Worm (Caenorhabditis elegans) whole organism, early embryonic: ENCODE results near the gene B0416.4.

ENCODE experiments used
- B0310.2 ChIP-seq: sonication (generic microtip); optimal IDR thresholded peaks from 2 replicates; lab custom pipeline; 2016; ENCODE audit warnings: mild to moderate bottlenecking, missing genetic modification characterization, missing compliant biosample characterization
- F13C5.2 ChIP-seq: sonication (generic microtip); optimal IDR thresholded peaks from 2 replicates; lab custom pipeline; 2017; ENCODE audit warnings: mild to moderate bottlenecking, missing genetic modification characterization, inconsistent platforms, missing compliant biosample characterization
- aly-1 ChIP-seq: sonication (generic microtip); optimal IDR thresholded peaks from 2 replicates; lab custom pipeline; 2016; ENCODE audit warnings: missing genetic modification characterization, missing compliant biosample characterization
- ama-1 ChIP-seq: fragments of 150-350 bp; optimal IDR thresholded peaks from 2 replicates; lab custom pipeline; 2014
- ceh-13 ChIP-seq: fragments of 200-800 bp; sonication (Bioruptor generic); optimal IDR thresholded peaks from 2 replicates; lab custom pipeline; 2018; ENCODE audit warnings: mild to moderate bottlenecking, missing genetic modification characterization, missing compliant biosample characterization
- ceh-36 ChIP-seq: sonication (generic microtip); optimal IDR thresholded peaks from 2 replicates; lab custom pipeline; 2016; ENCODE audit warnings: missing genetic modification characterization, inconsistent platforms, missing compliant biosample characterization
- ets-7 ChIP-seq: sonication (generic microtip); optimal IDR thresholded peaks from 2 replicates; lab custom pipeline; 2016; ENCODE audit warnings: missing genotype, missing genetic modification characterization, missing compliant biosample characterization
- flt-1 ChIP-seq: fragments of 200-800 bp; sonication (Bioruptor generic); IDR thresholded peaks from 2 replicates; pipeline ENCODE4 v1.3.6; 2022; ENCODE audit warnings: missing genetic modification characterization, missing compliant biosample characterization
- hmbx-1 ChIP-seq: sonication (generic microtip); optimal IDR thresholded peaks from 2 replicates; lab custom pipeline; 2016; ENCODE audit warnings: mild to moderate bottlenecking, missing genetic modification characterization, missing compliant biosample characterization
- hmg-4 ChIP-seq: fragments of 200-800 bp; sonication (Bioruptor generic); optimal IDR thresholded peaks from 2 replicates; lab custom pipeline; 2018; ENCODE audit warnings: mild to moderate bottlenecking, missing genetic modification characterization, missing compliant biosample characterization
- hnd-1 ChIP-seq: sonication (generic microtip); optimal IDR thresholded peaks from 2 replicates; lab custom pipeline; 2016; ENCODE audit warnings: missing genetic modification characterization, missing compliant biosample characterization
- pes-1 ChIP-seq: fragments of 200-800 bp; sonication (Bioruptor generic); IDR thresholded peaks from 2 replicates; pipeline ENCODE4 v1.3.6; 2022; ENCODE audit warnings: missing genetic modification reagents, missing genetic modification characterization, missing compliant biosample characterization
- scrt-1 ChIP-seq: fragments of 200-800 bp; sonication (Bioruptor generic); IDR thresholded peaks from 2 replicates; pipeline ENCODE4 v1.3.6; 2022; ENCODE audit warnings: missing genetic modification characterization, missing compliant biosample characterization
- sea-1 ChIP-seq: fragments of 200-800 bp; sonication (Bioruptor generic); conservative IDR thresholded peaks from 2 replicates; pipeline ENCODE4 v1.3.6; 2022; ENCODE audit warnings: missing genetic modification characterization, missing compliant biosample characterization
- tbx-11 ChIP-seq: fragments of 200-800 bp; sonication (Bioruptor generic); IDR thresholded peaks from 2 replicates; pipeline ENCODE4 v1.3.6; 2022; ENCODE audit warnings: missing genetic modification characterization, missing compliant biosample characterization
- tbx-37 ChIP-seq: fragments of 200-800 bp; sonication (Bioruptor generic); conservative IDR thresholded peaks from 2 replicates; pipeline ENCODE4 v1.3.6; 2022; ENCODE audit warnings: missing genetic modification reagents, missing genetic modification characterization, missing compliant biosample characterization
- tra-4 ChIP-seq: sonication (generic microtip); optimal IDR thresholded peaks from 2 replicates; lab custom pipeline; 2017; ENCODE audit warnings: missing genetic modification characterization, missing compliant biosample characterization

B0416.4 gene

ce11 chrX:9242123-9242522, 36.6 kb upstream of the B0416.4 start, which contains the start of gene lgc-4:
Gene lgc-4, minus strand, starts transcription at chrX:9242223.
- no peak for TF ChIP-seq hnd-1 (tag; lab: Kevin White, UChicago)
- TF ChIP-seq ceh-36 = no peak
- TF ChIP-seq scrt-1 (GFP tag; lab: Robert Waterston, UW) = no peak
- TF ChIP-seq aly-1 (tag; lab: Kevin White, UChicago) = no peak
- no peak for TF ChIP-seq pes-1 (GFP tag; lab: Robert Waterston, UW)
- no peak for TF ChIP-seq F13C5.2 (tag; lab: Kevin White, UChicago)
- no peak for TF ChIP-seq flt-1 (GFP tag; lab: Robert Waterston, UW)
- TF ChIP-seq ama-1 = no peak
- TF ChIP-seq ets-7 (tag; lab: Kevin White, UChicago) = no peak
- TF ChIP-seq hmbx-1 (tag; lab: Kevin White, UChicago) = no peak
- no peak for TF ChIP-seq B0310.2
- no peak for TF ChIP-seq sea-1
- TF ChIP-seq tra-4 (tag; lab: Kevin White, UChicago) = no peak
- no peak for TF ChIP-seq ceh-13 (GFP tag; lab: Kevin White, UChicago)
- TF ChIP-seq tbx-37 = no peak
- no peak for TF ChIP-seq tbx-11 (GFP tag; lab: Robert Waterston, UW)
- TF ChIP-seq hmg-4 = no peak

DNA sequence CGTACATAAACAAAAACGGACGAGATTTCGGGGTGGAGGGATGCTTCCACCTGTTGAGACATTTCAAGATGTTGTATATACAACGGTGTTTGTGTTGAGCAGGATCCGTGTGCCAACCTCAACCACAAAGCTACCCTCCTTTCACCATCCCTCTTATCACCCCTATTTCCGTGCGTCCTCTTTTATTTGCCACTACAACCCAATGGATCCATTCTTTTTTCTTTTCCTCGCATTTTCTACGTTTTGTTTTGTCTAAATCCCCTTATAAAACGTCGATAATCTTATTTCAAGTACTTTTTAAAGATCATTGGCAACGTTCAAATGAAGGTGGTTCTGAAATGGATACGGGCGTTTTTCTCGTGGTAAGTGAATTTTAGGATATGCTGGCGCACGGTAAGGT, 35.5 kb upstream of the B0416.4 start, which contains the start of gene gpa-12:
gpa-12 (plus strand) TSS at position 301 of the 400 bp plus-strand sequence.
- no peak for TF ChIP-seq F13C5.2 (tag; lab: Kevin White, UChicago)
- TF ChIP-seq tbx-37 = no peak
- no peak for TF ChIP-seq hmg-4
- TF ChIP-seq scrt-1 (GFP tag; lab: Robert Waterston, UW) = no peak
- TF ChIP-seq tbx-11 (GFP tag; lab: Robert Waterston, UW) = no peak
- TF ChIP-seq ets-7 (tag; lab: Kevin White, UChicago) = no peak
- TF ChIP-seq ama-1 = no peak
- no peak for TF ChIP-seq flt-1 (GFP tag; lab: Robert Waterston, UW)
- TF ChIP-seq aly-1 (tag; lab: Kevin White, UChicago) = no peak
- TF ChIP-seq ceh-36 = no peak
- TF ChIP-seq pes-1 (GFP tag; lab: Robert Waterston, UW) = no peak
- TF ChIP-seq B0310.2 = no peak
- no peak for TF ChIP-seq hmbx-1 (tag; lab: Kevin White, UChicago)
- no peak for TF ChIP-seq ceh-13 (GFP tag; lab: Kevin White, UChicago)
- no peak for TF ChIP-seq tra-4 (tag; lab: Kevin White, UChicago)
- TF ChIP-seq hnd-1 (tag; lab: Kevin White, UChicago) = no peak
- TF ChIP-seq sea-1 = no peak

ce11 chrX:9246625-9247024, 32.1 kb upstream of the B0416.4 start:
- TF ChIP-seq ets-7 (tag; lab: Kevin White, UChicago) (no peak), hmbx-1 (tag; lab: Kevin White, UChicago) (no peak), tbx-11 (GFP tag; lab: Robert Waterston, UW) (no peak), pes-1 (GFP tag; lab: Robert Waterston, UW) (no peak), tbx-37 (no peak), scrt-1 (GFP tag; lab: Robert Waterston, UW) (no peak), hmg-4 (no peak), tra-4 (tag; lab: Kevin White, UChicago) (no peak), F13C5.2 (tag; lab: Kevin White, UChicago) (no peak), ceh-36 (no peak), hnd-1 (tag; lab: Kevin White, UChicago) (no peak), sea-1 (no peak)

DNA sequence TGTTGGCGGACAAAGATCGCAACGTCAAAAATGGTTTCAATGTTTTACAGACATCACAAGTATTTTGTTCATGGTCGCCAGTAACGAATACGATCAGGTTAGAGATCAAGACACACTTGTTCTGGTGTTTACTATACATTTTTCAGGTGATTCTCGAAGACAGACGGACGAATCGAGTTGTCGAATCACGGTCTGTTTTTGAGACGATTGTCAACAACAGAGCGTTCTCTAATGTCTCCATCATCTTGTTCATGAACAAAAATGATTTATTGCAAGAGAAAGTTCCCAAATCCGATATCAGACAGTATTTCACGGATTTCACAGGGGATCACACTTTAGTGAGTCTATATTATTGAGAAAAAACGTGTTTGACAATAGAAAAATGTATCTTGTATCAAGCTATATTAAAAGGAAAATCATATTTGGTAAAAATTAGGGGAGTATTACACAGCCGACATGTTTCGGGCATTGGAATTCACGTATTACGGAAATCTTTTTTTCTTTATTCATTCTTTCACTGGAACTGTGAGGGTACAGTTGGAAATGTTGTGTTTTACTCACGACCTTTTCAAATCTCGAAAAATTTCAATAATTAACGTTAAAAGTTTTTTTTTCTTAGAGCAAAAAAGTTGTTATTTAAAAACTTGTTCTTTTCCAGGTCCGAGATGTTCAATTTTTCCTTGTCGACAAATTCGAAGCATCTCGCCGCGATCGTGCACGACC, 30.5 kb upstream of the B0416.4 start:
- TF ChIP-seq ets-7 (tag; lab: Kevin White, UChicago) = no peak
- TF ChIP-seq B0310.2 = no peak
- TF ChIP-seq hmg-4 = no peak
- no peak for TF ChIP-seq tra-4 (tag; lab: Kevin White, UChicago)
- TF ChIP-seq ceh-13 (GFP tag; lab: Kevin White, UChicago) = no peak
- TF ChIP-seq sea-1 = no peak
- no peak for TF ChIP-seq tbx-11 (GFP tag; lab: Robert Waterston, UW)

ce11 chrX:9251488-9251887, 27.3 kb upstream of the B0416.4 start, which contains the start of gene pes-8:
Gene pes-8, plus strand, starts transcription at chrX:9251788.
- TF ChIP-seq tbx-11 (GFP tag; lab: Robert Waterston, UW) = no peak
- no peak for TF ChIP-seq B0310.2
- TF ChIP-seq F13C5.2 (tag; lab: Kevin White, UChicago) = no peak
- TF ChIP-seq hmbx-1 (tag; lab: Kevin White, UChicago) = no peak
- TF ChIP-seq ama-1 = no peak
- TF ChIP-seq hmg-4 = no peak
- TF ChIP-seq sea-1 = no peak
- no peak for TF ChIP-seq pes-1 (GFP tag; lab: Robert Waterston, UW)
- TF ChIP-seq flt-1 (GFP tag; lab: Robert Waterston, UW) = no peak
- no peak for TF ChIP-seq aly-1 (tag; lab: Kevin White, UChicago)
- no peak for TF ChIP-seq hnd-1 (tag; lab: Kevin White, UChicago)
- TF ChIP-seq scrt-1 (GFP tag; lab: Robert Waterston, UW) = no peak
- TF ChIP-seq ceh-36 = no peak
- no peak for TF ChIP-seq ceh-13 (GFP tag; lab: Kevin White, UChicago)
- no peak for TF ChIP-seq tra-4 (tag; lab: Kevin White, UChicago)
- no peak for TF ChIP-seq ets-7 (tag; lab: Kevin White, UChicago)
- TF ChIP-seq tbx-37 = no peak

- TF ChIP-seq aly-1 (tag; lab: Kevin White, UChicago) (no peak), hmg-4 (no peak), ama-1 (no peak), B0310.2 (no peak), tbx-37 (no peak), flt-1 (GFP tag; lab: Robert Waterston, UW) (no peak)
These were observed 22.8 kb upstream of the B0416.4 start for ce11 chrX:9255993-9256392.

ce11 chrX:9259552-9259951, 19.2 kb upstream of the B0416.4 start, which contains the start of gene F18G5.1:
Gene F18G5.1, plus strand, starts transcription at chrX:9259852.
- no peak for TF ChIP-seq F13C5.2 (tag; lab: Kevin White, UChicago)
- TF ChIP-seq B0310.2 = no peak
- no peak for TF ChIP-seq tbx-11 (GFP tag; lab: Robert Waterston, UW)
- TF ChIP-seq ama-1 = no peak
- TF ChIP-seq scrt-1 (GFP tag; lab: Robert Waterston, UW) = no peak
- no peak for TF ChIP-seq flt-1 (GFP tag; lab: Robert Waterston, UW)
- TF ChIP-seq sea-1 = no peak
- no peak for TF ChIP-seq ceh-13 (GFP tag; lab: Kevin White, UChicago)
- no peak for TF ChIP-seq hmg-4
- TF ChIP-seq aly-1 (tag; lab: Kevin White, UChicago) = no peak
- TF ChIP-seq tra-4 (tag; lab: Kevin White, UChicago) = no peak
